Worm (Caenorhabditis elegans) whole organism, L3 larva: ENCODE data around the gene F53A9.8.
A peak's percentile ranks its signal among the peaks of the same experiment; 100 is the strongest.

ENCODE experiments used
- ZK546.5 ChIP-seq: sonication (generic microtip); optimal IDR thresholded peaks from 2 replicates; lab custom pipeline; 2017; ENCODE audit warnings: missing biosample characterization, missing genetic modification characterization
- ama-1 ChIP-seq: fragments of 150-350 bp; optimal IDR thresholded peaks from 2 replicates; lab custom pipeline; 2018
- ceh-16 ChIP-seq: sonication (generic microtip); optimal IDR thresholded peaks from 2 replicates; lab custom pipeline; 2017; ENCODE audit warnings: missing biosample characterization, missing genetic modification characterization
- ceh-82 ChIP-seq: fragments of 150-350 bp; optimal IDR thresholded peaks from 2 replicates; lab custom pipeline; 2014; ENCODE audit warnings: missing biosample characterization, missing genetic modification characterization
- ceh-9 ChIP-seq: sonication (generic microtip); optimal IDR thresholded peaks from 2 replicates; lab custom pipeline; 2018; ENCODE audit warnings: missing biosample characterization, missing genetic modification characterization
- daf-12 ChIP-seq: fragments of 150-350 bp; optimal IDR thresholded peaks from 2 replicates; lab custom pipeline; 2014; ENCODE audit warnings: missing biosample characterization, missing genetic modification reagents, missing genetic modification characterization
- egl-27 ChIP-seq: sonication (generic microtip); optimal IDR thresholded peaks from 4 replicates; lab custom pipeline; 2017; ENCODE audit warnings: missing biosample characterization, missing genetic modification reagents, missing genetic modification characterization
- egl-5 ChIP-seq: fragments of 150-350 bp; optimal IDR thresholded peaks from 2 replicates; lab custom pipeline; 2017; ENCODE audit warnings: missing biosample characterization, missing genetic modification reagents, missing genetic modification characterization, inconsistent platforms
- elt-1 ChIP-seq: fragments of 150-350 bp; optimal IDR thresholded peaks from 2 replicates; lab custom pipeline; 2014; ENCODE audit warnings: missing biosample characterization, missing genetic modification characterization
- elt-3 ChIP-seq, 3 experiments: fragments of 150-350 bp in 1 of 3; sonication (generic microtip) in 2 of 3; optimal IDR thresholded peaks; 2 replicates in 2 of 3; 4 replicates in 1 of 3; lab custom pipeline; 2014 to 2017; ENCODE audit warnings: missing biosample characterization in 3 of 3, missing genetic modification characterization in 3 of 3
- fkh-10 ChIP-seq: sonication (generic microtip); optimal IDR thresholded peaks from 2 replicates; lab custom pipeline; 2017; ENCODE audit warnings: missing biosample characterization, missing genetic modification reagents, missing genetic modification characterization
- fkh-2 ChIP-seq: fragments of 150-350 bp; optimal IDR thresholded peaks from 2 replicates; lab custom pipeline; 2014; ENCODE audit warnings: missing biosample characterization, missing genetic modification reagents, missing genetic modification characterization
- fos-1 ChIP-seq: fragments of 150-350 bp; optimal IDR thresholded peaks from 2 replicates; lab custom pipeline; 2014; ENCODE audit warnings: missing biosample characterization, missing genetic modification characterization
- hmg-11 ChIP-seq: sonication (generic microtip); optimal IDR thresholded peaks from 2 replicates; lab custom pipeline; 2016; ENCODE audit warnings: missing genetic modification characterization, missing compliant biosample characterization
- lin-15B ChIP-seq: fragments of 150-350 bp; optimal IDR thresholded peaks from 2 replicates; lab custom pipeline; 2014; ENCODE audit warnings: missing biosample characterization, missing genetic modification characterization
- lin-39 ChIP-seq: fragments of 150-350 bp; optimal IDR thresholded peaks from 2 replicates; lab custom pipeline; 2018; ENCODE audit warnings: missing biosample characterization, missing genetic modification reagents, missing genetic modification characterization
- lsy-12 ChIP-seq: sonication (generic microtip); optimal IDR thresholded peaks from 2 replicates; lab custom pipeline; 2016; ENCODE audit warnings: mild to moderate bottlenecking, missing genetic modification characterization, missing compliant biosample characterization
- mdl-1 ChIP-seq: fragments of 150-350 bp; optimal IDR thresholded peaks from 2 replicates; lab custom pipeline; 2014; ENCODE audit warnings: missing biosample characterization, missing genetic modification characterization
- mml-1 ChIP-seq: fragments of 150-350 bp; sonication (generic microtip); optimal IDR thresholded peaks from 3 replicates; lab custom pipeline; 2014; ENCODE audit warnings: missing biosample characterization, missing genetic modification characterization
- nfya-1 ChIP-seq: sonication (generic microtip); optimal IDR thresholded peaks from 2 replicates; lab custom pipeline; 2017; ENCODE audit warnings: missing genetic modification characterization, mild to moderate bottlenecking, missing compliant biosample characterization, antibody characterized with exemption, moderate library complexity; ENCODE audit not compliant: insufficient read depth
- nhr-11 ChIP-seq: fragments of 150-350 bp; optimal IDR thresholded peaks from 2 replicates; lab custom pipeline; 2014; ENCODE audit warnings: missing biosample characterization, missing genetic modification characterization
- nhr-23 ChIP-seq: fragments of 150-350 bp; optimal IDR thresholded peaks from 2 replicates; lab custom pipeline; 2014; ENCODE audit warnings: missing biosample characterization, missing genetic modification reagents, missing genetic modification characterization
- nhr-237 ChIP-seq: fragments of 150-350 bp; optimal IDR thresholded peaks from 2 replicates; lab custom pipeline; 2014; ENCODE audit warnings: missing biosample characterization, missing genetic modification characterization
- nhr-25 ChIP-seq: sonication (generic microtip); optimal IDR thresholded peaks from 2 replicates; lab custom pipeline; 2017; ENCODE audit warnings: missing biosample characterization, missing genetic modification characterization
- nhr-28 ChIP-seq: fragments of 150-350 bp; optimal IDR thresholded peaks from 2 replicates; lab custom pipeline; 2014; ENCODE audit warnings: missing biosample characterization, missing genetic modification characterization
- nhr-43 ChIP-seq: sonication (generic microtip); optimal IDR thresholded peaks from 2 replicates; lab custom pipeline; 2016; ENCODE audit warnings: mild to moderate bottlenecking, missing genetic modification characterization, missing compliant biosample characterization; ENCODE audit not compliant: poor library complexity, severe bottlenecking
- nhr-67 ChIP-seq: fragments of 150-350 bp; optimal IDR thresholded peaks from 2 replicates; lab custom pipeline; 2014; ENCODE audit warnings: missing biosample characterization, missing genetic modification characterization
- nhr-76 ChIP-seq: fragments of 150-350 bp; sonication (generic microtip); optimal IDR thresholded peaks from 5 replicates; lab custom pipeline; 2014; ENCODE audit warnings: missing biosample characterization, missing genetic modification characterization
- pha-4 ChIP-seq: fragments of 150-350 bp; optimal IDR thresholded peaks from 2 replicates; lab custom pipeline; 2014; ENCODE audit warnings: missing biosample characterization, missing genetic modification reagents, missing genetic modification characterization
- snpc-4 ChIP-seq: fragments of 150-350 bp; optimal IDR thresholded peaks from 2 replicates; lab custom pipeline; 2014; ENCODE audit warnings: missing biosample characterization, missing genetic modification characterization
- tbx-2 ChIP-seq: sonication (generic microtip); optimal IDR thresholded peaks from 2 replicates; lab custom pipeline; 2016; ENCODE audit warnings: mild to moderate bottlenecking, missing genetic modification characterization, missing compliant biosample characterization
- unc-39 ChIP-seq: sonication (generic microtip); optimal IDR thresholded peaks from 4 replicates; lab custom pipeline; 2017; ENCODE audit warnings: missing biosample characterization, missing genetic modification characterization
- unc-62 ChIP-seq: fragments of 150-350 bp; sonication (generic microtip); optimal IDR thresholded peaks from 4 replicates; lab custom pipeline; 2014; ENCODE audit warnings: missing biosample characterization, missing genetic modification reagents, missing genetic modification characterization
- zag-1 ChIP-seq: fragments of 150-350 bp; optimal IDR thresholded peaks from 2 replicates; lab custom pipeline; 2014; ENCODE audit warnings: missing biosample characterization, missing genetic modification characterization
- ztf-11 ChIP-seq: fragments of 150-350 bp; optimal IDR thresholded peaks from 2 replicates; lab custom pipeline; 2014; ENCODE audit warnings: missing biosample characterization, missing genetic modification characterization
- ztf-4 ChIP-seq: fragments of 150-350 bp; optimal IDR thresholded peaks from 2 replicates; lab custom pipeline; 2014; ENCODE audit warnings: missing biosample characterization, missing genetic modification characterization

Gene F53A9.8

ce11 chrX:8708053-8708452 lies 10.7 kb downstream of the F53A9.8 start, which contains the start of gene F53A9.3:
Gene F53A9.3 (plus strand): TSS chrX:8708353.
- TF ChIP-seq hmg-11 (tag; lab: Kevin White, UChicago) (no peak), ceh-82 (tag; lab: Kevin White, UChicago) (no peak), unc-39 (tag; lab: Kevin White, UChicago) (no peak), nhr-23 (tag; lab: Kevin White, UChicago) (no peak), fkh-10 (GFP tag; lab: Kevin White, UChicago) (no peak), fos-1 (tag; lab: Kevin White, UChicago) (no peak), lsy-12 (tag; lab: Kevin White, UChicago) (no peak), lin-15B (no peak), ZK546.5 (tag; lab: Kevin White, UChicago) (no peak), ztf-4 (tag; lab: Kevin White, UChicago) (no peak)

- TF ChIP-seq tbx-2 (tag; lab: Kevin White, UChicago) (no peak), unc-62 (GFP tag; lab: Kevin White, UChicago) (no peak), mdl-1 (tag; lab: Kevin White, UChicago) (no peak), ceh-9 (tag; lab: Kevin White, UChicago) (no peak), zag-1 (tag; lab: Kevin White, UChicago) (no peak), ztf-4 (tag; lab: Kevin White, UChicago) (no peak), egl-27 (tag; lab: Kevin White, UChicago) (no peak), unc-39 (tag; lab: Kevin White, UChicago) (no peak), nhr-67 (tag; lab: Kevin White, UChicago) (no peak), fkh-10 (GFP tag; lab: Kevin White, UChicago) (no peak), fkh-2 (no peak), egl-5 (tag; lab: Kevin White, UChicago) (no peak), ceh-16 (no peak), lin-15B (no peak), elt-3 (tag; optimal IDR thresholded peaks at IDR 0.05; lab: Kevin White, UChicago) (no peak), nhr-25 (no peak), ztf-11 (no peak), ceh-82 (tag; lab: Kevin White, UChicago) (no peak), fos-1 (tag; lab: Kevin White, UChicago) (no peak), mml-1 (tag; lab: Kevin White, UChicago) (no peak)
Observed at ce11 chrX:8704830-8705229, 13.9 kb downstream of the F53A9.8 start.

DNA sequence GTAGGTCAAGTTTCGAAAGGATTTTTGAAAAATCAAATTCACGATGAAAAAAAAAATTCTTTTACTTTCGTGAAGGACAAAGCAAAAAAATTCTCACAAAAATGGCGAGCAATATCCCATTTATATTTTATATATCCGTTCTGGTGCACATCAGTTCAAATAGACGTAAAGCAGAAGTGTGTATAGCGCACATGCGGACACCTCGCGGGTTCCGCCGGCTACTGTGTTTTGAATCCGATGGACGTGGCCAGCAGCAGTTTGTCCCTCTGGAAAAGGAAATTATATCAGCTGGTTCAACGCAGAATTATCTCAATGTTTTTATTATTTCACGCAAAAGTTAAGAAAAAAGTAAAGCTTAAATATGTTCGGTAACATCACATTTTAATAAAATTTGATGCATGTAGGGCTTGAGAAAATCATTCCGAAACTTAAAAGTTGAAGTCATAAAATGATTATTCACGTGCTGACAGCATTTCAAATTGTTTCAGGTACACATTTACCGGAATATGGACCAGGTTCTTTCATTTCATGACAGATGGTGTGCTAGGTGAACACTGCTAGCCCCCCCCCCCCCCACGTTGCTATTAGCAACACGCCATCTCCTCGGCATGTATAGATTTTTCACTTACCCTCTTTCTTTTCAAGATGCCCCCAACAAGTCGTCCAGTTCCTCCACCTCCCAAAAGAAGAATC lies 14.9 kb downstream of the F53A9.8 start, which contains the start of gene jbts-14:
Gene jbts-14, plus strand, starts transcription at position 643 of the 693 bp plus-strand sequence.
- TF ChIP-seq snpc-4 (tag; lab: Kevin White, UChicago), result peak; percentile 30
- TF ChIP-seq lin-15B, result no peak

DNA sequence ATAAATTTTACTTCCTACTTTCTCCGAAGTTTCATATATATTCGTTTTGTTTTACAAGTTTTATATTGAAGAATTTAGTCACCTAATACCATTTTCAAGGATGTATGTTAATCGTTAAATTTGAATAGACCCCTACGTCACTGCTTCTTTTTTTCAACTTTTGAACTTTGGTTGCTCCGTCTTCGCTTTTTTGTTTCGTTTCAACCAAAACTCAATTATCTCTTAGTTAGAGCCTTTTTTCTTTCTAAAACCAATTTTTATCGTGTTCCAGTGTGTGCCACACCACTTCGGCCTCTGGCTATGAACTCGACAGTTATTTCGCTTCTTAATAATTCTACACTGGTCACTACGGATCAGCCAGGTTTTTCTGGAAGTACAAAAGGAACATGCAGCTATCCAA lies 21.2 kb downstream of the F53A9.8 start, which contains the start of gene frpr-8:
Gene frpr-8, plus strand, starts transcription at position 301 of the 400 bp plus-strand sequence.
- TF ChIP-seq zag-1 (tag; lab: Kevin White, UChicago) (no peak), daf-12 (tag; lab: Kevin White, UChicago) (no peak), nhr-28 (tag; lab: Kevin White, UChicago) (no peak), unc-39 (tag; lab: Kevin White, UChicago) (no peak), ZK546.5 (tag; lab: Kevin White, UChicago) (no peak), nhr-237 (tag; lab: Kevin White, UChicago) (no peak), lin-39 (no peak), ceh-9 (tag; lab: Kevin White, UChicago) (no peak), ama-1 (no peak), nhr-43 (tag; lab: Kevin White, UChicago) (no peak), nhr-25 (no peak), egl-5 (tag; lab: Kevin White, UChicago) (no peak), nfya-1 (no peak), fkh-10 (GFP tag; lab: Kevin White, UChicago) (no peak), snpc-4 (tag; lab: Kevin White, UChicago) (no peak)

DNA sequence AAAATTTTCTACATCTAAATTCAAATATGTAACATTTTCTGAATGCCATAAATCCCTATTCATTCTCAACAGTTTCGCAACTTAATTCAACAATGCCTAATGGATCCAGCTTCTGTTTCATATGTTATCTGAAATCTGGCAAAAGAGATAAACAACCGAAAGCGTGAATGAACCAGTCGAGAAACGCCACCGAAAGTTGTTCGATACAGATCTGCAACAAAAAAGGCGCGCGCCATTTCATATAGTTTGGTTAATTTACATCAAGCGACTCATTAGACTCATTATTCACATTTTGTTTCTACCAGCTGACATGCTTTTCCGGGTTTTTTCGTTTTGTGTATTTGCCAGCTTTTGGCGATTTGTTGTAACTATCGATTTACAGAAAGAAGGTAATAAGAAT lies 37.1 kb downstream of the F53A9.8 start, which contains the start of gene K09E2.1:
Gene K09E2.1, plus strand, starts transcription at position 301 of the 400 bp plus-strand sequence.
- no peak for TF ChIP-seq nfya-1
- TF ChIP-seq elt-1 (tag; lab: Kevin White, UChicago), result no peak
- TF ChIP-seq nhr-11 (tag; lab: Kevin White, UChicago), result no peak
- TF ChIP-seq nhr-76 (tag; lab: Kevin White, UChicago), result no peak
- TF ChIP-seq pha-4, result no peak
- TF ChIP-seq ZK546.5 (tag; lab: Kevin White, UChicago), result no peak
- no peak for TF ChIP-seq ceh-16
- TF ChIP-seq egl-27 (tag; lab: Kevin White, UChicago), result no peak
- TF ChIP-seq ceh-82 (tag; lab: Kevin White, UChicago), result no peak
- no peak for TF ChIP-seq fos-1 (tag; lab: Kevin White, UChicago)
- no peak for TF ChIP-seq elt-3 (tag; optimal IDR thresholded peaks at IDR 0.05; lab: Kevin White, UChicago)
- no peak for TF ChIP-seq unc-62 (GFP tag; lab: Kevin White, UChicago)
